Worm (Caenorhabditis elegans) whole organism, early embryonic: Measurements from ENCODE around the gene F42E8.1.

Experiments used
- B0310.2 ChIP-seq: sonication (generic microtip); optimal IDR thresholded peaks from 2 replicates; lab custom pipeline; 2016; ENCODE audit warnings: mild to moderate bottlenecking, missing genetic modification characterization, missing compliant biosample characterization
- F13C5.2 ChIP-seq: sonication (generic microtip); optimal IDR thresholded peaks from 2 replicates; lab custom pipeline; 2017; ENCODE audit warnings: mild to moderate bottlenecking, missing genetic modification characterization, inconsistent platforms, missing compliant biosample characterization
- ama-1 ChIP-seq: fragments of 150-350 bp; optimal IDR thresholded peaks from 2 replicates; lab custom pipeline; 2014
- ceh-13 ChIP-seq: fragments of 200-800 bp; sonication (Bioruptor generic); optimal IDR thresholded peaks from 2 replicates; lab custom pipeline; 2018; ENCODE audit warnings: mild to moderate bottlenecking, missing genetic modification characterization, missing compliant biosample characterization
- ets-7 ChIP-seq: sonication (generic microtip); optimal IDR thresholded peaks from 2 replicates; lab custom pipeline; 2016; ENCODE audit warnings: missing genotype, missing genetic modification characterization, missing compliant biosample characterization
- flt-1 ChIP-seq: fragments of 200-800 bp; sonication (Bioruptor generic); IDR thresholded peaks from 2 replicates; pipeline ENCODE4 v1.3.6; 2022; ENCODE audit warnings: missing genetic modification characterization, missing compliant biosample characterization
- hmbx-1 ChIP-seq: sonication (generic microtip); optimal IDR thresholded peaks from 2 replicates; lab custom pipeline; 2016; ENCODE audit warnings: mild to moderate bottlenecking, missing genetic modification characterization, missing compliant biosample characterization
- hnd-1 ChIP-seq: sonication (generic microtip); optimal IDR thresholded peaks from 2 replicates; lab custom pipeline; 2016; ENCODE audit warnings: missing genetic modification characterization, missing compliant biosample characterization
- pes-1 ChIP-seq: fragments of 200-800 bp; sonication (Bioruptor generic); IDR thresholded peaks from 2 replicates; pipeline ENCODE4 v1.3.6; 2022; ENCODE audit warnings: missing genetic modification reagents, missing genetic modification characterization, missing compliant biosample characterization
- tbx-37 ChIP-seq: fragments of 200-800 bp; sonication (Bioruptor generic); conservative IDR thresholded peaks from 2 replicates; pipeline ENCODE4 v1.3.6; 2022; ENCODE audit warnings: missing genetic modification reagents, missing genetic modification characterization, missing compliant biosample characterization
- tra-4 ChIP-seq: sonication (generic microtip); optimal IDR thresholded peaks from 2 replicates; lab custom pipeline; 2017; ENCODE audit warnings: missing genetic modification characterization, missing compliant biosample characterization

ce11 chrV:13020638-13021037 lies 41.3 kb upstream of the F42E8.1 start:
- TF ChIP-seq hnd-1 (no peak), pes-1 (GFP tag; lab: Robert Waterston, UW) (no peak), hmbx-1 (tag; lab: Kevin White, UChicago) (no peak), tra-4 (tag; lab: Kevin White, UChicago) (no peak), tbx-37 (GFP tag; lab: Robert Waterston, UW) (no peak), flt-1 (GFP tag; lab: Robert Waterston, UW) (no peak), ceh-13 (no peak), B0310.2 (tag; lab: Kevin White, UChicago) (no peak), ama-1 (lab: Kevin White, UChicago) (no peak), ets-7 (tag; lab: Kevin White, UChicago) (no peak), F13C5.2 (tag; lab: Kevin White, UChicago) (no peak)
